Fruit fly (Drosophila melanogaster): ENCODE results near the gene amx.

amx gene

dm6 chrX:9201866-9202681 lies 45.1 kb downstream of the amx start (continued):
- TF ChIP-seq CG34422 (GFP tag; IDR thresholded peaks at IDR 0.05): peak; percentile 85
- TF ChIP-seq Rfx (GFP tag; IDR thresholded peaks at IDR 0.05): peak; percentile 98
- peak; percentile 18 for TF ChIP-seq CG13624 (GFP tag; optimal IDR thresholded peaks at IDR 0.05)
- peak; percentile 43 for TF ChIP-seq CG12104 (GFP tag; optimal IDR thresholded peaks at IDR 0.05)
- TF ChIP-seq Doc3 (GFP tag; IDR thresholded peaks at IDR 0.05; ENCODE audit: partially characterized antibody): no peak
- TF ChIP-seq Ada2b (GFP tag; IDR thresholded peaks at IDR 0.05): peak; percentile 79
- peak; percentile 87 for TF ChIP-seq CG2120 (GFP tag; optimal IDR thresholded peaks at IDR 0.05)
- TF ChIP-seq jumu (GFP tag; optimal IDR thresholded peaks at IDR 0.05): no peak
- TF ChIP-seq CG12942 (GFP tag; optimal IDR thresholded peaks at IDR 0.05): no peak
- no peak for TF ChIP-seq ems (GFP tag; optimal IDR thresholded peaks at IDR 0.05)
- peak; percentile 51 for TF ChIP-seq ind (GFP tag; optimal IDR thresholded peaks at IDR 0.05)
- TF ChIP-seq luna (GFP tag; optimal IDR thresholded peaks at IDR 0.05): peak; percentile 16
- no peak for TF ChIP-seq disco-r (GFP tag; optimal IDR thresholded peaks at IDR 0.05)
- peak; percentile 96 for TF ChIP-seq slbo (GFP tag; IDR thresholded peaks at IDR 0.05)
- TF ChIP-seq croc (GFP tag; conservative IDR thresholded peaks at IDR 0.05): peak; percentile 42; the same call in 1 of the 3 replicates
- TF ChIP-seq grau (tag; optimal IDR thresholded peaks at IDR 0.05): peak; percentile 97
- TF ChIP-seq CG2202 (tag; optimal IDR thresholded peaks at IDR 0.05): no peak
- TF ChIP-seq CG3281 (GFP tag; optimal IDR thresholded peaks at IDR 0.05): peak; percentile 88
- peak; percentile 37 for TF ChIP-seq Deaf1 (tag; optimal IDR thresholded peaks at IDR 0.05)
- TF ChIP-seq CG2678 (tag; optimal IDR thresholded peaks at IDR 0.05): peak; percentile 88
- TF ChIP-seq CG5180 (GFP tag; optimal IDR thresholded peaks at IDR 0.05): peak; percentile 18
- TF ChIP-seq zen (tag; optimal IDR thresholded peaks at IDR 0.05): no peak
- peak; percentile 67 for TF ChIP-seq CG10267 (tag; optimal IDR thresholded peaks at IDR 0.05)
- TF ChIP-seq toy (GFP tag; IDR thresholded peaks at IDR 0.05): peak; percentile 66
- no peak for TF ChIP-seq HLHmδ (GFP tag; optimal IDR thresholded peaks at IDR 0.05)
- TF ChIP-seq nom (GFP tag; optimal IDR thresholded peaks at IDR 0.05): no peak
- TF ChIP-seq insv (GFP tag; optimal IDR thresholded peaks at IDR 0.05): peak in 1 of 2 experiments; percentile 15
- TF ChIP-seq gfzf (GFP tag; optimal IDR thresholded peaks at IDR 0.05): no peak
- peak; percentile 53; the same call in 1 of the 2 replicates for TF ChIP-seq CG43689 (GFP tag; IDR thresholded peaks at IDR 0.05)
- TF ChIP-seq CkIIα-i1 (GFP tag; IDR thresholded peaks at IDR 0.05): peak; percentile 54; the same call in 1 of the 2 replicates
- no peak for TF ChIP-seq CG8359 (GFP tag; optimal IDR thresholded peaks at IDR 0.05; ENCODE audit: borderline replicate concordance)
- no peak for TF ChIP-seq zen2 (GFP tag; IDR thresholded peaks at IDR 0.05; ENCODE audit: partially characterized antibody)
- peak; percentile 43 for TF ChIP-seq CG4424 (GFP tag; optimal IDR thresholded peaks at IDR 0.05)
- no peak for TF ChIP-seq Bgb (GFP tag; IDR thresholded peaks at IDR 0.05; ENCODE audit: partially characterized antibody)
- peak; percentile 68 for TF ChIP-seq CG6813 (GFP tag; optimal IDR thresholded peaks at IDR 0.05)
- peak; percentile 86 for TF ChIP-seq HHEX (GFP tag; optimal IDR thresholded peaks at IDR 0.05)
- peak; percentile 58 for TF ChIP-seq CG11695 (GFP tag; IDR thresholded peaks at IDR 0.05)
- no peak for TF ChIP-seq CG8290 (GFP tag; optimal IDR thresholded peaks at IDR 0.05)
- TF ChIP-seq CG8290 (tag; optimal IDR thresholded peaks at IDR 0.05): peak in 1 of 2 experiments; percentile 84
- peak; percentile 58 for TF ChIP-seq CG10321 (GFP tag; IDR thresholded peaks at IDR 0.05)
- peak; percentile 90 for TF ChIP-seq CG3847 (GFP tag; IDR thresholded peaks at IDR 0.05)
- TF ChIP-seq CG34376 (GFP tag; optimal IDR thresholded peaks at IDR 0.05): peak; percentile 32
- peak; percentile 38 for TF ChIP-seq CrebB (tag; optimal IDR thresholded peaks at IDR 0.05)
- peak; percentile 58 for TF ChIP-seq CG1233 (GFP tag; optimal IDR thresholded peaks at IDR 0.05)
- TF ChIP-seq D19A (tag; optimal IDR thresholded peaks at IDR 0.05): peak; percentile 70
- 0 out of 2 replicates have a peak, but pooled peaks have one; percentile 19 for TF ChIP-seq Awh (GFP tag; IDR thresholded peaks at IDR 0.05)
- peak; percentile 67 for TF ChIP-seq CG31441 (GFP tag; IDR thresholded peaks at IDR 0.05)
- no peak for TF ChIP-seq Ets65A (GFP tag)
- TF ChIP-seq TFAM (GFP tag; optimal IDR thresholded peaks at IDR 0.05): no peak

Measured in whole organism, embryonic.